Fruit fly (Drosophila melanogaster): ENCODE results near the gene Pep.

dm6 chr3L:17658423-17659267 is 13.8 kb upstream of the Pep start:
- TF ChIP-seq ttk (optimal IDR thresholded peaks at IDR 0.05) (no peak), Sin3A (optimal IDR thresholded peaks at IDR 0.05) (no peak), Myc (optimal IDR thresholded peaks at IDR 0.05) (no peak), psq (optimal IDR thresholded peaks at IDR 0.05) (no peak), insv (optimal IDR thresholded peaks at IDR 0.05) (no peak)

Measured in Kc167 (cell line).